Worm (Caenorhabditis elegans): ENCODE data around the gene K06B4.4.

DNA sequence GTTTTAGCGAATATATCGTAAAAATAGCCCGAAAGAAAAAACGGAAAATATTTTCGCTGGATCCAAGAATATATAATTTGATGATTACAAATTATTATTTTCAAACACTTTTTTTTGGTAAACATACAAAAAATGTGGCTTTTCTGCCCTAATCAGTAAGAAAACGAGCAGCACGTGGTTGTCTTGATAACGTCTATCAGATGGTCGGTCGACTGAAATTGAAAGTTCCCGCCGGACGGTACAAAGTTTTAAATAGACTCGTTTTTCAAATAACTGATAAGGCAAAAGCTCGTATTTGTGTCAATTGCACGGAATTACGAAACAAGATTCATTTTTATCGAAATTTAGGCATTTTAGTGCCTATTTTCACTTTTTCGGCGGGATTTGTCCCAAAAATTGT, 2.3 kb upstream of the K06B4.4 start:
- no peak for TF ChIP-seq ref-1 (GFP tag; conservative IDR thresholded peaks at IDR 0.05)
- TF ChIP-seq cog-1 (tag; optimal IDR thresholded peaks at IDR 0.05): no peak
- no peak for TF ChIP-seq T22C8.4 (GFP tag; IDR thresholded peaks at IDR 0.05)
